Worm (Caenorhabditis elegans): ENCODE results near the gene fbxb-5.

The fbxb-5 gene

DNA sequence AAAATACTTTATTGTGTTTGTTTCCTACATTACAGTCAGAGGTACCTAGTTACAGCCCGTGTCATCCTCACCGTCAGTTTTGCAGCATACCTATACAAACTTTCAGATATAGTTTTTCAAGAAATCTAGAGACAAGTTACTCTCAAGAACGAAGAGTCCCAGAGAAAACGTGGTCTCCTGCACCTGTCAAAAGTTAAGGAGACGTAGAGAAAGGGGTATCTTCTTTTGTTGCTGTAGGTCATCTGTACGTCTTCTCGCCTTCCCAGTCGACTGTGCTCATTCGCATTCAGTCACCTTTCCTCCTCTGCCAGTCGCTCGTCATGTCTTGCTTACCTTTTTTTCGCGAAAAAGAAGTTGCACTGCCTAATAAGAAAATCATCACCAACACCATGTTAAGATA is 39.3 kb upstream of the fbxb-5 start, which contains the start of gene F36H5.4:
Gene F36H5.4 (plus strand): TSS at position 301 of the 400 bp plus-strand sequence.
- TF ChIP-seq ama-1 (optimal IDR thresholded peaks at IDR 0.05) (no peak), lin-13 (GFP tag; optimal IDR thresholded peaks at IDR 0.05) (no peak), mdl-1 (tag; optimal IDR thresholded peaks at IDR 0.05) (no peak), nhr-47 (tag; optimal IDR thresholded peaks at IDR 0.05) (no peak), xbp-1 (tag; optimal IDR thresholded peaks at IDR 0.05) (no peak), C04F5.9 (tag; optimal IDR thresholded peaks at IDR 0.05) (no peak), grh-1 (GFP tag; IDR thresholded peaks at IDR 0.05) (no peak), hlh-17 (GFP tag; optimal IDR thresholded peaks at IDR 0.05; ENCODE audit: borderline replicate concordance) (no peak), ceh-8 (GFP tag; optimal IDR thresholded peaks at IDR 0.05) (no peak), zag-1 (tag; optimal IDR thresholded peaks at IDR 0.05) (no peak), tlp-1 (tag; optimal IDR thresholded peaks at IDR 0.05) (no peak), unc-86 (tag; optimal IDR thresholded peaks at IDR 0.05) (no peak), nhr-84 (tag; optimal IDR thresholded peaks at IDR 0.05) (no peak), elt-3 (tag; optimal IDR thresholded peaks at IDR 0.05) (no peak), nhr-28 (tag; optimal IDR thresholded peaks at IDR 0.05) (no peak), ces-1 (GFP tag; optimal IDR thresholded peaks at IDR 0.05) (no peak), irx-1 (tag; optimal IDR thresholded peaks at IDR 0.05) (no peak), unc-98 (GFP tag; IDR thresholded peaks at IDR 0.05) (no peak), nhr-85 (tag) (no peak)

DNA sequence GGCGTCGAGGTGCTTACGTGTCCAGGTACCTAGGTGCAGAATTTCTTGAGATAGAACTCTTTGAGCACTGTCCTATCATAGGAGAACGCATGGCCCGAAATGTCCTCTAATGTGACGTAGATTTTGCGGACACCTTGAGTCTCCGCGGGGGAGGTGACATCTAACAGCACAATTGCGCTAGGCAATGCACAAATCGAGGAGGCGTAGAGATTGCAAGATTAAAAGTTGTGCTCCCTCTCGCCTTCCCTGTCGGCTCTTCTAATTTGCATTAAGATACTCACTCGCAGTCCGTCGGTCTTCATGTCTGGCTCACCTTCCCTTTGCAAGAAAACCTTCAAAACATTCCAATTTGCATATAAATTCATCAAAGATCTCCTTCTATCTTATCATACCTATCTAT is 37.3 kb upstream of the fbxb-5 start, which contains the start of gene F36H5.18:
Gene F36H5.18 (plus strand): TSS at position 301 of the 400 bp plus-strand sequence.
- TF ChIP-seq lir-3 (tag; optimal IDR thresholded peaks at IDR 0.05; ENCODE audit: poor library complexity) (no peak), sptf-1 (tag; optimal IDR thresholded peaks at IDR 0.05) (no peak), Y116A8C.19 (tag; optimal IDR thresholded peaks at IDR 0.05; ENCODE audit: borderline replicate concordance) (no peak), nhr-71 (tag; optimal IDR thresholded peaks at IDR 0.05) (no peak), ztf-11 (tag; optimal IDR thresholded peaks at IDR 0.05) (no peak), ceh-88 (GFP tag; IDR thresholded peaks at IDR 0.05) (no peak), lin-13 (GFP tag; optimal IDR thresholded peaks at IDR 0.05) (no peak), efl-3 (GFP tag; optimal IDR thresholded peaks at IDR 0.05) (no peak), nhr-12 (tag; optimal IDR thresholded peaks at IDR 0.05) (no peak), ama-1 (optimal IDR thresholded peaks at IDR 0.05) (no peak), efl-1 (optimal IDR thresholded peaks at IDR 0.05) (no peak), efl-1 (GFP tag; optimal IDR thresholded peaks at IDR 0.05 in 1 of 2) (no peak), grh-1 (GFP tag; IDR thresholded peaks at IDR 0.05) (no peak), aha-1 (tag; optimal IDR thresholded peaks at IDR 0.05) (no peak), vab-15 (tag; optimal IDR thresholded peaks at IDR 0.05) (no peak), hlh-4 (tag; optimal IDR thresholded peaks at IDR 0.05) (no peak), mef-2 (tag; optimal IDR thresholded peaks at IDR 0.05) (no peak), unc-98 (GFP tag; IDR thresholded peaks at IDR 0.05) (no peak)

ce11 chrII:1757033-1757432 is 34.7 kb upstream of the fbxb-5 start, which contains the start of gene F36H5.10:
Gene F36H5.10 (plus strand): TSS chrII:1757333.
- no peak for TF ChIP-seq rnt-1 (tag; optimal IDR thresholded peaks at IDR 0.05)
- no peak for TF ChIP-seq egl-13 (tag; optimal IDR thresholded peaks at IDR 0.05)
- no peak for TF ChIP-seq pag-3 (tag; optimal IDR thresholded peaks at IDR 0.05; ENCODE audit: borderline replicate concordance, insufficient read depth)
- no peak for TF ChIP-seq C34B4.2 (tag; optimal IDR thresholded peaks at IDR 0.05)
- no peak for TF ChIP-seq mef-2 (tag; optimal IDR thresholded peaks at IDR 0.05)
- TF ChIP-seq mdl-1 (tag; optimal IDR thresholded peaks at IDR 0.05): no peak
- TF ChIP-seq unc-30 (tag; optimal IDR thresholded peaks at IDR 0.05): no peak
- TF ChIP-seq hpl-2 (GFP tag; optimal IDR thresholded peaks at IDR 0.05): no peak
- TF ChIP-seq lin-35 (GFP tag; optimal IDR thresholded peaks at IDR 0.05): no peak
- TF ChIP-seq lin-14 (GFP tag; optimal IDR thresholded peaks at IDR 0.05): no peak
- TF ChIP-seq nhr-76 (tag; optimal IDR thresholded peaks at IDR 0.05): no peak
- TF ChIP-seq ztf-11 (tag; optimal IDR thresholded peaks at IDR 0.05): no peak
- TF ChIP-seq unc-62 (GFP tag; optimal IDR thresholded peaks at IDR 0.05): no peak
- TF ChIP-seq unc-130 (tag; optimal IDR thresholded peaks at IDR 0.05): no peak
- no peak for TF ChIP-seq zag-1 (tag; optimal IDR thresholded peaks at IDR 0.05)
- no peak for TF ChIP-seq isw-1 (GFP tag; IDR thresholded peaks at IDR 0.05)
- no peak for TF ChIP-seq sox-4 (tag; optimal IDR thresholded peaks at IDR 0.05)
- no peak for TF ChIP-seq tlp-1 (tag; optimal IDR thresholded peaks at IDR 0.05)

Data from whole organism, L1 larva.